Fruit fly (Drosophila melanogaster): ENCODE data around the gene yip2.

DNA sequence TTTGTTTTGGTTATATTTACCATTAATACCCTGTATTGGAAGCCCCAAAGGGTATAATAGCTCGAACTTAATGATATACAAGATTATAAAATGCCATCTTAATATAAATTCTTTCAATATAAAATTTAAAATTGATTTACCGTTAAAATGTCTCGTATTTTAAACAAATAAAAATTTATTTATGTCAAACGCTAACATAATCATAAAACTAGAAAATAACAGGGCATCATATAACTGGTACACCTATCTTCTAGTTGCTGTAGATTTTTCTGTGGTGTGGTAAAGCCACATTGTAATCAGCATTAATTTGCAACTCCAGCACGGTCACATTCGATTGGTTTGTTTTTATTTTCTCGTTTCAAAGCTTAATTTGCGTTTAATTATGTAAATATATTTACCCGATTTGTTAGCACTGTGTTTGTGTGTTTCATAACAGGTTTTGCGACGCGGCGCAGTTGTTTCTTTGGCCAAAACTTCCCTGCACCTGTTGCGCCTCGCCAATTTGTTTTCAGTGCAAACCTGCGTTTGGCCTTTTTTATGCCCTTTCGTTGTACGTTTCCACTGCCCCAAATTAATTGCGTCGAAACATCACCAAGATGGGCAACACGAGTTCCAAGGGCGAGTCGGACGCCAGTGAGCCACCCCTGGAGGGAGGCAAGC lies 42.1 kb downstream of the yip2 start, which contains the start of the genes CG4658 and CG5846:
- TF ChIP-seq tj (GFP tag; optimal IDR thresholded peaks at IDR 0.05): peak; percentile 68
- TF ChIP-seq cnc (optimal IDR thresholded peaks at IDR 0.05): no peak
- TF ChIP-seq kay (GFP tag; ENCODE audit: borderline replicate concordance): no peak
- no peak for TF ChIP-seq toe (GFP tag; optimal IDR thresholded peaks at IDR 0.05)
- TF ChIP-seq Clk (GFP tag; optimal IDR thresholded peaks at IDR 0.05): peak; percentile 45
- peak; percentile 74 for TF ChIP-seq Mnt (GFP tag; optimal IDR thresholded peaks at IDR 0.05)
- TF ChIP-seq CG33017 (tag; optimal IDR thresholded peaks at IDR 0.05): peak; percentile 93
- peak; percentile 65 for TF ChIP-seq ovo (GFP tag; optimal IDR thresholded peaks at IDR 0.05)
- TF ChIP-seq Hr96 (GFP tag; optimal IDR thresholded peaks at IDR 0.05): no peak

Measured in whole organism, adult.